Fruit fly (Drosophila melanogaster) whole organism, embryonic: ENCODE results near the gene CG4953.

ENCODE experiments used
- Bgb ChIP-seq: fragments of 200-800 bp; sonication (Bioruptor generic); IDR thresholded peaks from 2 replicates; pipeline ENCODE4 v1.3.6; 2022; ENCODE audit warnings: missing biosample characterization, missing genetic modification characterization; ENCODE audit not compliant: partially characterized antibody
- CG13424 ChIP-seq: fragments of 200-800 bp; sonication (Bioruptor generic); optimal IDR thresholded peaks from 2 replicates; lab custom pipeline; 2019; ENCODE audit warnings: missing biosample characterization, mild to moderate bottlenecking, missing genetic modification characterization, moderate library complexity
- CG13624 ChIP-seq: fragments of 200-800 bp; sonication (Bioruptor generic); optimal IDR thresholded peaks from 2 replicates; lab custom pipeline; 2016; ENCODE audit warnings: missing biosample characterization, missing genetic modification characterization
- CG13894 ChIP-seq: fragments of 200-800 bp; sonication (Bioruptor generic); optimal IDR thresholded peaks from 3 replicates; lab custom pipeline; 2018; ENCODE audit warnings: missing biosample characterization, mild to moderate bottlenecking, missing genetic modification characterization, moderate library complexity
- CG15514 ChIP-seq: fragments of 200-800 bp; sonication (Bioruptor generic); optimal IDR thresholded peaks from 3 replicates; lab custom pipeline; 2017; ENCODE audit warnings: missing biosample characterization, missing genetic modification characterization, mild to moderate bottlenecking, moderate library complexity, missing genetic modification reagents
- CG17829 ChIP-seq: fragments of 200-800 bp; optimal IDR thresholded peaks from 2 replicates; lab custom pipeline; 2019; ENCODE audit warnings: missing biosample characterization, mild to moderate bottlenecking, missing genetic modification characterization, moderate library complexity
- CG18011 ChIP-seq: fragments of 200-800 bp; sonication (Bioruptor generic); optimal IDR thresholded peaks from 2 replicates; lab custom pipeline; 2017; ENCODE audit warnings: missing biosample characterization, missing genetic modification characterization, mild to moderate bottlenecking, moderate library complexity, missing genotype
- CG2116 ChIP-seq: fragments of 200-800 bp; sonication (Bioruptor generic); optimal IDR thresholded peaks from 3 replicates; lab custom pipeline; 2018; ENCODE audit warnings: missing biosample characterization, mild to moderate bottlenecking, missing genetic modification characterization
- CG2889 ChIP-seq: fragments of 200-800 bp; sonication (Bioruptor generic); IDR thresholded peaks from 3 replicates; pipeline ENCODE4 v1.3.6; 2022; ENCODE audit warnings: missing biosample characterization, missing genetic modification characterization
- CG3163 ChIP-seq: fragments of 200-800 bp; sonication (Bioruptor generic); optimal IDR thresholded peaks from 3 replicates; lab custom pipeline; 2016; ENCODE audit warnings: missing biosample characterization, missing genetic modification characterization
- CG4360 ChIP-seq: fragments of 200-800 bp; sonication (Bioruptor generic); IDR thresholded peaks from 2 replicates; pipeline ENCODE4 v1.3.6; 2022; ENCODE audit warnings: missing biosample characterization, missing genetic modification characterization
- CG6272 ChIP-seq: fragments of 200-800 bp; sonication (Bioruptor generic); IDR thresholded peaks from 2 replicates; pipeline ENCODE4 v1.3.6; 2022; ENCODE audit warnings: missing biosample characterization, missing genetic modification characterization
- CG8281 ChIP-seq: fragments of 200-800 bp; sonication (Bioruptor generic); optimal IDR thresholded peaks from 2 replicates; lab custom pipeline; 2018; ENCODE audit warnings: missing biosample characterization, mild to moderate bottlenecking, missing genetic modification characterization, moderate library complexity
- CG8290 ChIP-seq, 3 experiments: fragments of 200-800 bp; sonication (Bioruptor generic); optimal IDR thresholded peaks; 2 replicates each; lab custom pipeline; 2016 to 2019; ENCODE audit warnings: missing biosample characterization in 3 of 3, missing genetic modification characterization in 3 of 3, mild to moderate bottlenecking in 2 of 3, moderate library complexity in 1 of 3
- CG8359 ChIP-seq: fragments of 200-800 bp; sonication (Bioruptor generic); optimal IDR thresholded peaks from 2 replicates; lab custom pipeline; 2017; ENCODE audit warnings: missing biosample characterization, mild to moderate bottlenecking, missing genetic modification characterization, borderline replicate concordance
- CG8765 ChIP-seq: fragments of 200-800 bp; sonication (Bioruptor generic); IDR thresholded peaks from 2 replicates; pipeline ENCODE4 v1.3.6; 2022; ENCODE audit warnings: missing biosample characterization, missing genetic modification characterization
- CG8944 ChIP-seq: fragments of 200-800 bp; sonication (Bioruptor generic); optimal IDR thresholded peaks from 3 replicates; lab custom pipeline; 2016; ENCODE audit warnings: missing biosample characterization, missing genetic modification characterization
- CG9727 ChIP-seq: fragments of 200-800 bp; sonication (Bioruptor generic); optimal IDR thresholded peaks from 3 replicates; lab custom pipeline; 2017; ENCODE audit warnings: missing biosample characterization, mild to moderate bottlenecking, missing genetic modification characterization
- CG9797 ChIP-seq: fragments of 200-800 bp; sonication (Bioruptor generic); optimal IDR thresholded peaks from 3 replicates; lab custom pipeline; 2018; ENCODE audit warnings: missing biosample characterization, mild to moderate bottlenecking, missing genetic modification characterization
- D ChIP-seq, 2 experiments: fragments of 200-800 bp in 1 of 2; fragments of >200 bp in 1 of 2; sonication (Bioruptor generic) in 1 of 2; optimal IDR thresholded peaks; 2 replicates in 1 of 2; 3 replicates in 1 of 2; lab custom pipeline; 2017; ENCODE audit warnings: mild to moderate bottlenecking in 1 of 2, missing biosample characterization in 1 of 2, missing genetic modification characterization in 1 of 2, missing genetic modification reagents in 1 of 2
- Dad ChIP-seq: fragments of 200-800 bp; sonication (Bioruptor generic); optimal IDR thresholded peaks from 3 replicates; lab custom pipeline; 2016; ENCODE audit warnings: missing biosample characterization, missing genetic modification characterization
- H2.0 ChIP-seq: fragments of 200-800 bp; sonication (Bioruptor generic); IDR thresholded peaks from 2 replicates; pipeline ENCODE4 v1.3.6; 2022; ENCODE audit warnings: missing biosample characterization, missing genetic modification characterization
- HLH54F ChIP-seq: fragments of 200-800 bp; sonication (Bioruptor generic); optimal IDR thresholded peaks from 3 replicates; lab custom pipeline; 2016; ENCODE audit warnings: missing biosample characterization, missing genetic modification characterization
- HmgD ChIP-seq: fragments of 200-800 bp; sonication (Bioruptor generic); optimal IDR thresholded peaks from 3 replicates; lab custom pipeline; 2016; ENCODE audit warnings: missing biosample characterization, missing genetic modification characterization
- Hr3 ChIP-seq: fragments of 200-800 bp; sonication (Bioruptor generic); optimal IDR thresholded peaks from 3 replicates; lab custom pipeline; 2016; ENCODE audit warnings: missing biosample characterization, missing genetic modification characterization
- Kr ChIP-seq: fragments of 200-800 bp; sonication (Bioruptor generic); optimal IDR thresholded peaks from 2 replicates; lab custom pipeline; 2017; ENCODE audit warnings: missing biosample characterization, mild to moderate bottlenecking, missing genetic modification characterization
- Nf-YC ChIP-seq: fragments of 200-800 bp; optimal IDR thresholded peaks from 3 replicates; lab custom pipeline; 2019; ENCODE audit warnings: missing biosample characterization, mild to moderate bottlenecking, missing genetic modification characterization, moderate library complexity
- Rfx ChIP-seq: fragments of 200-800 bp; sonication (Bioruptor generic); IDR thresholded peaks from 2 replicates; pipeline ENCODE4 v1.3.6; 2022; ENCODE audit warnings: missing biosample characterization, missing genetic modification characterization
- Rx ChIP-seq: fragments of 200-800 bp; sonication (Bioruptor generic); IDR thresholded peaks from 2 replicates; pipeline ENCODE4 v1.3.6; 2022; ENCODE audit warnings: missing biosample characterization, missing genetic modification characterization
- Side ChIP-seq: fragments of 200-800 bp; sonication (Bioruptor generic); optimal IDR thresholded peaks from 2 replicates; lab custom pipeline; 2016; ENCODE audit warnings: missing biosample characterization, missing genetic modification characterization
- Stat92E ChIP-seq, 3 experiments: fragments of >200 bp in 2 of 3; fragments of 200-800 bp in 1 of 3; sonication (Bioruptor generic) in 1 of 3; optimal IDR thresholded peaks; 2 replicates each; lab custom pipeline; 2017 to 2019; ENCODE audit warnings: missing biosample characterization in 3 of 3, missing genetic modification characterization in 3 of 3, mild to moderate bottlenecking in 1 of 3, moderate library complexity in 1 of 3
- Usf ChIP-seq: fragments of 200-800 bp; sonication (Bioruptor generic); optimal IDR thresholded peaks from 2 replicates; lab custom pipeline; 2017; ENCODE audit warnings: missing genotype, missing biosample characterization, missing genetic modification characterization
- aop ChIP-seq: fragments of 200-800 bp; sonication (Bioruptor generic); IDR thresholded peaks from 2 replicates; pipeline ENCODE4 v1.3.6; 2022; ENCODE audit warnings: missing biosample characterization, missing genetic modification characterization
- br ChIP-seq: fragments of >200 bp; optimal IDR thresholded peaks from 2 replicates; lab custom pipeline; 2017
- dpn ChIP-seq, 2 experiments: fragments of 200-800 bp; sonication (Bioruptor generic); optimal IDR thresholded peaks; 3 replicates each; lab custom pipeline; 2016; ENCODE audit warnings: missing biosample characterization in 2 of 2, missing genetic modification characterization in 2 of 2
- ems ChIP-seq: fragments of 200-800 bp; sonication (Bioruptor generic); optimal IDR thresholded peaks from 3 replicates; lab custom pipeline; 2016; ENCODE audit warnings: missing biosample characterization, missing genetic modification characterization
- eyg ChIP-seq: fragments of 200-800 bp; sonication (Bioruptor generic); optimal IDR thresholded peaks from 3 replicates; lab custom pipeline; 2016; ENCODE audit warnings: missing biosample characterization, missing genetic modification characterization
- fd102C ChIP-seq: fragments of 200-800 bp; sonication (Bioruptor generic); optimal IDR thresholded peaks from 2 replicates; lab custom pipeline; 2018; ENCODE audit warnings: missing biosample characterization, mild to moderate bottlenecking, missing genetic modification characterization, moderate library complexity
- gro ChIP-seq: fragments of 200-800 bp; sonication (Bioruptor generic); optimal IDR thresholded peaks from 2 replicates; lab custom pipeline; 2016; ENCODE audit warnings: missing biosample characterization, missing genetic modification characterization
- hth ChIP-seq: fragments of >200 bp; optimal IDR thresholded peaks from 2 replicates; lab custom pipeline; 2017; ENCODE audit warnings: inconsistent platforms
- kay ChIP-seq: fragments of 200-800 bp; sonication (Bioruptor generic); optimal IDR thresholded peaks from 2 replicates; lab custom pipeline; 2016; ENCODE audit warnings: missing biosample characterization, missing genetic modification characterization
- kni ChIP-seq: fragments of 200-800 bp; sonication (Bioruptor generic); optimal IDR thresholded peaks from 3 replicates; lab custom pipeline; 2017; ENCODE audit warnings: mild to moderate bottlenecking, missing biosample characterization, missing genetic modification reagents, missing genetic modification characterization
- maf-S ChIP-seq: fragments of 200-800 bp; sonication (Bioruptor generic); optimal IDR thresholded peaks from 2 replicates; lab custom pipeline; 2016; ENCODE audit warnings: missing biosample characterization, missing genetic modification characterization
- oc ChIP-seq: fragments of 200-800 bp; sonication (Bioruptor generic); optimal IDR thresholded peaks from 2 replicates; lab custom pipeline; 2018; ENCODE audit warnings: missing biosample characterization, mild to moderate bottlenecking, missing genetic modification characterization, moderate library complexity
- peb ChIP-seq: fragments of 200-800 bp; sonication (Bioruptor generic); IDR thresholded peaks from 2 replicates; pipeline ENCODE4 v1.3.6; 2022; ENCODE audit warnings: missing biosample characterization, missing genetic modification characterization
- ro ChIP-seq: fragments of 200-800 bp; sonication (Bioruptor generic); IDR thresholded peaks from 2 replicates; pipeline ENCODE4 v1.3.6; 2022; ENCODE audit warnings: missing biosample characterization, missing genetic modification characterization
- sisA ChIP-seq: fragments of 200-800 bp; sonication (Bioruptor generic); IDR thresholded peaks from 2 replicates; pipeline ENCODE4 v1.3.6; 2022; ENCODE audit warnings: missing biosample characterization, missing genetic modification characterization
- so ChIP-seq: fragments of 200-800 bp; sonication (Bioruptor generic); IDR thresholded peaks from 3 replicates; pipeline ENCODE4 v1.3.6; 2022; ENCODE audit warnings: missing biosample characterization, missing genetic modification characterization
- tap ChIP-seq: fragments of 200-800 bp; optimal IDR thresholded peaks from 3 replicates; lab custom pipeline; 2019; ENCODE audit warnings: missing biosample characterization, mild to moderate bottlenecking, missing genetic modification characterization, moderate library complexity
- unc-4 ChIP-seq: fragments of 200-800 bp; sonication (Bioruptor generic); IDR thresholded peaks from 2 replicates; pipeline ENCODE4 v1.3.6; 2022; ENCODE audit warnings: missing biosample characterization, missing genetic modification characterization; ENCODE audit not compliant: partially characterized antibody
- vfl ChIP-seq: fragments of 200-800 bp; sonication (Bioruptor generic); optimal IDR thresholded peaks from 2 replicates; lab custom pipeline; 2016; ENCODE audit warnings: missing biosample characterization, missing genetic modification characterization

CG4953 gene

DNA sequence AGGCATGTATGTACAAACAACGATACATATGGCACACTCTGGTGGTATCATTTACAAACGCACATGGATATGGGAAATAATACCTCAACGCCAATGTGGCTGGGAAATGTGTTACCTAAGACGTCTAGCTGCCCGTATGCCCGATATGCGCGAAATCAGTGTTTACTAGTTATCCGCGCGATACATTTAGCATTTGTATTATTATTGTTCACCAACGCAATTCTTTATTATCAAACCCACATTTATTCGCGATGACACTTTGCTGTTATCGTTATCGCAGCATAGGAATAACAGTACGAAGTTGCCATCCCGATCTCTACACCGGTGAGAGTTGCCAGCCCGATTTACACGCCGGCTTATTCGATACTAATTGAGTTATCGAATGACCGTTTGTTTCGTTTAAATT, 19.7 kb upstream of the CG4953 start, which contains the start of gene chico (continued):
- TF ChIP-seq sisA (GFP tag; lab: Robert Waterston, UW) (no peak), peb (GFP tag; lab: Robert Waterston, UW) (no peak), fd102C (GFP tag; lab: Kevin White, UChicago) (no peak), so (GFP tag; lab: Robert Waterston, UW) (no peak; the same call in 2 of the 3 replicates), Usf (GFP tag; lab: Kevin White, UChicago) (no peak), Hr3 (GFP tag; lab: Kevin White, UChicago) (no peak), CG9727 (GFP tag; lab: Kevin White, UChicago) (no peak), tap (tag; lab: Kevin White, UChicago) (no peak), vfl (no peak), Stat92E (GFP tag; optimal IDR thresholded peaks at IDR 0.05; lab: Kevin White, UChicago) (peak in 1 of 3 experiments; percentile 17), Side (GFP tag; lab: Kevin White, UChicago) (no peak), HLH54F (GFP tag; lab: Kevin White, UChicago) (no peak), eyg (no peak), Nf-YC (tag; lab: Kevin White, UChicago) (no peak), CG8359 (GFP tag; lab: Kevin White, UChicago) (no peak), aop (GFP tag; lab: Robert Waterston, UW) (no peak), D (optimal IDR thresholded peaks at IDR 0.05; lab: Kevin White, UChicago) (no peak), D (GFP tag; optimal IDR thresholded peaks at IDR 0.05; lab: Kevin White, UChicago) (no peak), Rx (no peak), CG2116 (GFP tag; lab: Kevin White, UChicago) (peak; percentile 68), CG2889 (GFP tag; lab: Robert Waterston, UW) (no peak), oc (tag; lab: Kevin White, UChicago) (no peak), HmgD (GFP tag; lab: Kevin White, UChicago) (no peak), CG15514 (no peak), unc-4 (peak; percentile 62), dpn (GFP tag; optimal IDR thresholded peaks at IDR 0.05; lab: Kevin White, UChicago) (no peak), Kr (GFP tag; lab: Kevin White, UChicago) (no peak), Dad (GFP tag; lab: Kevin White, UChicago) (no peak), CG9797 (GFP tag; lab: Kevin White, UChicago) (peak; percentile 53), CG3163 (GFP tag; lab: Kevin White, UChicago) (no peak), H2.0 (GFP tag; lab: Robert Waterston, UW) (no peak), ro (GFP tag; lab: Robert Waterston, UW) (no peak), maf-S (GFP tag; lab: Kevin White, UChicago) (no peak), hth (no peak), CG8281 (no peak), br (lab: Kevin White, UChicago) (no peak), Bgb (peak; percentile 77), Rfx (GFP tag; lab: Robert Waterston, UW) (no peak; the same call in 1 of the 2 replicates), CG13624 (peak; percentile 68), kni (GFP tag; lab: Kevin White, UChicago) (no peak), ems (GFP tag; lab: Kevin White, UChicago) (no peak), CG8765 (GFP tag; lab: Robert Waterston, UW) (no peak), gro (GFP tag; lab: Kevin White, UChicago) (peak; percentile 47), CG8290 (GFP tag; optimal IDR thresholded peaks at IDR 0.05; lab: Kevin White, UChicago) (no peak), CG8290 (tag; optimal IDR thresholded peaks at IDR 0.05; lab: Kevin White, UChicago) (no peak), kay (GFP tag; lab: Kevin White, UChicago) (no peak), CG18011 (no peak), CG6272 (no peak), CG8944 (GFP tag; lab: Kevin White, UChicago) (no peak), CG17829 (tag; lab: Kevin White, UChicago) (peak; percentile 53), CG13424 (tag; lab: Kevin White, UChicago) (no peak), CG4360 (GFP tag; lab: Robert Waterston, UW) (no peak), CG13894 (tag; lab: Kevin White, UChicago) (no peak)
